Worm (Caenorhabditis elegans) whole organism, L4 larva: ENCODE data around the gene srv-2.
A peak's percentile ranks its signal among the peaks of the same experiment; 100 is the strongest.

Source experiments
- F26F4.8 ChIP-seq: fragments of 200-800 bp; sonication (Bioruptor generic); conservative IDR thresholded peaks from 2 replicates; pipeline ENCODE4 v1.3.6; 2022; ENCODE audit warnings: missing genetic modification characterization, missing compliant biosample characterization
- ZK337.2 ChIP-seq: fragments of 200-800 bp; sonication (Bioruptor generic); IDR thresholded peaks from 2 replicates; pipeline ENCODE4 v1.3.6; 2022; ENCODE audit warnings: missing genetic modification reagents, missing genetic modification characterization, missing compliant biosample characterization
- ZK546.5 ChIP-seq, 2 experiments: sonication (generic microtip); optimal IDR thresholded peaks; 2 replicates each; lab custom pipeline; 2017; ENCODE audit warnings: missing biosample characterization in 2 of 2, missing genetic modification characterization in 2 of 2
- aha-1 ChIP-seq: fragments of 150-350 bp; peaks from one replicate; lab custom pipeline; 2014; ENCODE audit warnings: missing biosample characterization, missing genetic modification characterization
- aly-2 ChIP-seq: sonication (generic microtip); optimal IDR thresholded peaks from 2 replicates; lab custom pipeline; 2018; ENCODE audit warnings: missing biosample characterization, missing genetic modification characterization
- arid-1 ChIP-seq: fragments of 200-800 bp; sonication (Bioruptor generic); conservative IDR thresholded peaks from 2 replicates; pipeline ENCODE4 v1.3.6; 2022; ENCODE audit warnings: missing genetic modification reagents, missing genetic modification characterization, missing compliant biosample characterization
- attf-4 ChIP-seq: sonication (generic microtip); optimal IDR thresholded peaks from 3 replicates; lab custom pipeline; 2017; ENCODE audit warnings: missing biosample characterization, missing genetic modification characterization
- ceh-20 ChIP-seq: fragments of 200-800 bp; sonication (Bioruptor generic); IDR thresholded peaks from 2 replicates; pipeline ENCODE4 v1.3.6; 2022; ENCODE audit warnings: missing genetic modification reagents, missing genetic modification characterization, missing compliant biosample characterization
- ceh-32 ChIP-seq: sonication (generic microtip); optimal IDR thresholded peaks from 2 replicates; lab custom pipeline; 2016; ENCODE audit warnings: mild to moderate bottlenecking, missing genetic modification characterization, missing compliant biosample characterization; ENCODE audit not compliant: poor library complexity
- ceh-62 ChIP-seq: sonication (generic microtip); optimal IDR thresholded peaks from 2 replicates; lab custom pipeline; 2017; ENCODE audit warnings: missing biosample characterization, missing genetic modification characterization
- cey-2 ChIP-seq: sonication (generic microtip); optimal IDR thresholded peaks from 3 replicates; lab custom pipeline; 2017; ENCODE audit warnings: missing genetic modification characterization, mild to moderate bottlenecking, missing compliant biosample characterization, antibody characterized with exemption, borderline replicate concordance; ENCODE audit not compliant: insufficient read depth
- daf-12 ChIP-seq: fragments of 150-350 bp; optimal IDR thresholded peaks from 2 replicates; lab custom pipeline; 2014; ENCODE audit warnings: missing biosample characterization, missing genetic modification reagents, missing genetic modification characterization
- daf-16 ChIP-seq, 3 experiments: sonication (generic microtip); optimal IDR thresholded peaks; 2 replicates each; lab custom pipeline; 2016 to 2017; ENCODE audit warnings: missing genetic modification characterization in 3 of 3, missing genetic modification reagents in 3 of 3, mild to moderate bottlenecking in 2 of 3, missing compliant biosample characterization in 2 of 3, missing biosample characterization in 1 of 3, moderate library complexity in 1 of 3
- duxl-1 ChIP-seq: sonication (generic microtip); optimal IDR thresholded peaks from 2 replicates; lab custom pipeline; 2016; ENCODE audit warnings: mild to moderate bottlenecking, missing genetic modification characterization, moderate library complexity, missing compliant biosample characterization; ENCODE audit not compliant: poor library complexity
- dve-1 ChIP-seq: sonication (generic microtip); optimal IDR thresholded peaks from 2 replicates; lab custom pipeline; 2017; ENCODE audit warnings: antibody characterized with exemption, mild to moderate bottlenecking, missing genetic modification characterization, missing compliant biosample characterization; ENCODE audit not compliant: insufficient read depth
- hlh-30 ChIP-seq: sonication (generic microtip); optimal IDR thresholded peaks from 2 replicates; lab custom pipeline; 2017; ENCODE audit warnings: antibody characterized with exemption, mild to moderate bottlenecking, missing genetic modification characterization, missing compliant biosample characterization; ENCODE audit not compliant: insufficient read depth
- hmg-1.1 ChIP-seq: fragments of 200-800 bp; sonication (Bioruptor generic); IDR thresholded peaks from 2 replicates; pipeline ENCODE4 v1.3.6; 2022; ENCODE audit warnings: missing genetic modification reagents, missing genetic modification characterization, missing compliant biosample characterization
- jun-1 ChIP-seq: fragments of 150-350 bp; optimal IDR thresholded peaks from 2 replicates; lab custom pipeline; 2014; ENCODE audit warnings: missing biosample characterization, missing genetic modification reagents, missing genetic modification characterization
- lim-7 ChIP-seq: fragments of 200-800 bp; sonication (Bioruptor generic); IDR thresholded peaks from 2 replicates; pipeline ENCODE4 v1.3.6; 2022; ENCODE audit warnings: missing genetic modification characterization, missing compliant biosample characterization
- lin-1 ChIP-seq: fragments of 200-800 bp; sonication (Bioruptor generic); IDR thresholded peaks from 2 replicates; pipeline ENCODE4 v1.3.6; 2022; ENCODE audit warnings: missing genetic modification reagents, missing genetic modification characterization, missing compliant biosample characterization
- lin-13 ChIP-seq: fragments of 150-350 bp; optimal IDR thresholded peaks from 2 replicates; lab custom pipeline; 2014; ENCODE audit warnings: missing biosample characterization, missing genetic modification reagents, missing genetic modification characterization
- lsy-2 ChIP-seq, 2 experiments: fragments of 150-350 bp in 1 of 2; sonication (generic microtip) in 1 of 2; optimal IDR thresholded peaks; 2 replicates each; lab custom pipeline; 2014 to 2017; ENCODE audit warnings: missing biosample characterization in 2 of 2, missing genetic modification characterization in 2 of 2
- mep-1 ChIP-seq: fragments of 150-350 bp; sonication (generic microtip); optimal IDR thresholded peaks from 3 replicates; lab custom pipeline; 2014; ENCODE audit warnings: missing biosample characterization, missing genetic modification characterization
- mxl-3 ChIP-seq: fragments of 200-800 bp; sonication (Bioruptor generic); optimal IDR thresholded peaks from 2 replicates; lab custom pipeline; 2018; ENCODE audit warnings: mild to moderate bottlenecking, missing genetic modification characterization, missing compliant biosample characterization
- nhr-11 ChIP-seq: fragments of 150-350 bp; optimal IDR thresholded peaks from 2 replicates; lab custom pipeline; 2014; ENCODE audit warnings: missing biosample characterization, missing genetic modification characterization
- nhr-111 ChIP-seq: fragments of 200-800 bp; sonication (Bioruptor generic); optimal IDR thresholded peaks from 2 replicates; lab custom pipeline; 2018; ENCODE audit warnings: mild to moderate bottlenecking, missing genetic modification characterization, missing compliant biosample characterization
- nhr-25 ChIP-seq: sonication (generic microtip); optimal IDR thresholded peaks from 2 replicates; lab custom pipeline; 2017; ENCODE audit warnings: missing genetic modification characterization, mild to moderate bottlenecking, missing compliant biosample characterization, antibody characterized with exemption, moderate library complexity, borderline replicate concordance; ENCODE audit not compliant: insufficient read depth
- nhr-28 ChIP-seq: fragments of 150-350 bp; optimal IDR thresholded peaks from 2 replicates; lab custom pipeline; 2014; ENCODE audit warnings: missing biosample characterization, missing genetic modification characterization
- nhr-42 ChIP-seq: fragments of 200-800 bp; sonication (Bioruptor generic); IDR thresholded peaks from 2 replicates; pipeline ENCODE4 v1.3.6; 2022; ENCODE audit warnings: missing genetic modification characterization, missing compliant biosample characterization
- pha-4 ChIP-seq, 2 experiments: fragments of 150-350 bp in 1 of 2; fragments of 200-800 bp in 1 of 2; sonication (Bioruptor generic) in 1 of 2; IDR thresholded peaks in 1 of 2; optimal IDR thresholded peaks in 1 of 2; 2 replicates each; pipeline versions ENCODE4 v1.3.6 to Lab custom; 2014 to 2022; ENCODE audit warnings: missing genetic modification characterization in 2 of 2, missing genetic modification reagents in 2 of 2, missing biosample characterization in 1 of 2, missing compliant biosample characterization in 1 of 2
- sdz-12 ChIP-seq: fragments of 200-800 bp; sonication (Bioruptor generic); optimal IDR thresholded peaks from 2 replicates; lab custom pipeline; 2018; ENCODE audit warnings: mild to moderate bottlenecking, missing genetic modification characterization, missing compliant biosample characterization
- set-16 ChIP-seq: fragments of 200-800 bp; sonication (Bioruptor generic); IDR thresholded peaks from 2 replicates; pipeline ENCODE4 v1.3.6; 2022; ENCODE audit warnings: missing genetic modification reagents, missing genetic modification characterization, missing compliant biosample characterization
- skn-1 ChIP-seq: fragments of 150-350 bp; optimal IDR thresholded peaks from 2 replicates; lab custom pipeline; 2014; ENCODE audit warnings: missing biosample characterization, missing genetic modification characterization
- zag-1 ChIP-seq: fragments of 150-350 bp; optimal IDR thresholded peaks from 2 replicates; lab custom pipeline; 2014; ENCODE audit warnings: missing biosample characterization, missing genetic modification characterization
- zfp-2 ChIP-seq: sonication (generic microtip); optimal IDR thresholded peaks from 2 replicates; lab custom pipeline; 2016; ENCODE audit warnings: mild to moderate bottlenecking, missing genetic modification characterization, missing compliant biosample characterization
- zip-11 ChIP-seq: fragments of 200-800 bp; sonication (Bioruptor generic); IDR thresholded peaks from 2 replicates; pipeline ENCODE4 v1.3.6; 2022; ENCODE audit warnings: missing genetic modification characterization, missing compliant biosample characterization
- zip-2 ChIP-seq: fragments of 150-350 bp; optimal IDR thresholded peaks from 2 replicates; lab custom pipeline; 2014; ENCODE audit warnings: missing biosample characterization, missing genetic modification characterization
- ztf-11 ChIP-seq: fragments of 150-350 bp; optimal IDR thresholded peaks from 2 replicates; lab custom pipeline; 2014; ENCODE audit warnings: missing biosample characterization, missing genetic modification characterization

Gene srv-2

DNA sequence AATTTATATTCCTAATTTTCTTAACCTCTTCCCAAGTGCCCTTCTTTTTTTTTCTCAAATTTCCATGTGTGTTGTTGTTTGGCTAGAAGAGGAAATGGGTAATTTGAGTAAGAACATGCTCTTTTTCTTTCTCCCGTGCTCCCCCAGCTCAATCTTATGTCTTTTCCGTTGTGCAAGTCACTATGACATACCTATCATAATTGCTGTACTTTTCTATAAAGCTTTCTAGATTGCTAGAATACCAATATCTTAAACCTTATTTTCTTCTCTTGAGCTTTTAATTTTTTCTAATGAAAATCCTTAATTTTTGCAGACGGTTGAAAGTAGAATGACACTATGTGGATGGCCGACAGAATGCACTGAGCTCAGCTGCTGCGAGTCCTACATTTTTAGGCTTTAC is 31.8 kb downstream of the srv-2 start, which contains the start of gene txt-13:
txt-13 (plus strand) TSS at position 301 of the 400 bp plus-strand sequence.
- TF ChIP-seq lim-7 (GFP tag; lab: Robert Waterston, UW) (no peak), lin-13 (no peak), cey-2 (tag; lab: Kevin White, UChicago) (no peak), nhr-111 (GFP tag; lab: Kevin White, UChicago) (no peak), nhr-28 (tag; lab: Kevin White, UChicago) (no peak), sdz-12 (GFP tag; lab: Kevin White, UChicago) (no peak), nhr-42 (GFP tag; lab: Robert Waterston, UW) (no peak), dve-1 (tag; lab: Kevin White, UChicago) (no peak), lsy-2 (tag; optimal IDR thresholded peaks at IDR 0.05; lab: Kevin White, UChicago) (no peak), lin-1 (GFP tag; lab: Robert Waterston, UW) (no peak), attf-4 (no peak), ZK337.2 (GFP tag; lab: Robert Waterston, UW) (no peak), skn-1 (tag; lab: Kevin White, UChicago) (no peak), jun-1 (no peak), daf-12 (tag; lab: Kevin White, UChicago) (no peak), F26F4.8 (GFP tag; lab: Robert Waterston, UW) (no peak), ztf-11 (tag; lab: Kevin White, UChicago) (no peak), hlh-30 (no peak)

ce11 chrII:10569498-10569897 is 32.6 kb downstream of the srv-2 start:
- TF ChIP-seq daf-16 (GFP tag; optimal IDR thresholded peaks at IDR 0.05; lab: Kevin White, UChicago): peak in 1 of 2 experiments; percentile 54
- no peak for TF ChIP-seq daf-16 (tag; optimal IDR thresholded peaks at IDR 0.05; lab: Kevin White, UChicago)
- TF ChIP-seq nhr-11 (tag; lab: Kevin White, UChicago): peak; percentile 75
- no peak for TF ChIP-seq mxl-3 (GFP tag; lab: Kevin White, UChicago)
- no peak for TF ChIP-seq duxl-1 (tag; lab: Kevin White, UChicago)

DNA sequence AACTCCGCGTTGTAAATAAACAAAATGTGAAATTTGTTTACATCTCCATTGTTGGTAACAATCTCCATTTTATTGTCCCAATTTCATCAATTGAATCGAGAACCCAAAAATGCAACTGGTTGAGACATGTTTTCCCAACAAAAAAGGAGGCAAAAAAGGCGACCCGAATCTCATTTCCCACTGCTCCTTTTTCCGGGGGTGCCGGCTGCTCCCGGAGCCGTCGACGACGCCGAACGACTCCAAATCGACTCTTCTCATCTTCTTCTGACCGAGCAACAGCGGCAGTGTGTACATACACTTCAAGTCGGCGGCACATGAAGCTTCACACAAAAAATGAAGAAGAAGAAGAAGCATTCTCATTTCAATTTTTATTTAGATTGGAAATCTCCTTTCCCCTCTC is 35.6 kb downstream of the srv-2 start:
- TF ChIP-seq set-16 (GFP tag; lab: Robert Waterston, UW): peak; percentile 53; the same call in 1 of the 2 replicates
- no peak for TF ChIP-seq zfp-2
- no peak for TF ChIP-seq ZK546.5 (tag; optimal IDR thresholded peaks at IDR 0.05; lab: Kevin White, UChicago)
- peak; percentile 77 for TF ChIP-seq aha-1
- TF ChIP-seq, all 104 proteins: peak for 2

DNA sequence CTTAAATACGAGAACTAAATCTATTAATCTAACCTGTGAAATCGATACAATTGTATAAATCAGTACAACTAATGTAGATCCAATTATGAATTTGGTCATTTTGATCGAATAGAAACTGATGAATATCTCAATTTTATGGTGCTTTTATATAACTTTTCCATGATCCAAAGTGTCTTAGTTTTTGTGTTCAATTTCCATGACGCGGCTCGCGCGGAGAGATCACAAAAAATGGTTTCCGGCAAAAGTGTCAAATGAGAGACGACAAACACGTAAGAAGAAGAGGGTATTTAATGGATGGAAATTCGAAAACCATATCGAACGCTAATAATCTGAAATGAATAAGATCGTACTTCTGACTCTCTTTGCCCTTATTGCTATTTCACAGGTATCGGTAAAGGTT is 37.5 kb downstream of the srv-2 start, which contains the start of the genes C06A1.6 and C06A1.7:
C06A1.6 (minus strand) TSS at position 101 of the 400 bp plus-strand sequence.
C06A1.7 (plus strand) TSS at position 314 of the 400 bp plus-strand sequence.
- TF ChIP-seq lim-7 (GFP tag; lab: Robert Waterston, UW) (no peak), mep-1 (no peak), arid-1 (GFP tag; lab: Robert Waterston, UW) (no peak), nhr-25 (tag; lab: Kevin White, UChicago) (no peak), lin-13 (no peak), ceh-62 (no peak), zfp-2 (no peak), pha-4 (GFP tag; IDR thresholded peaks at IDR 0.05; lab: Robert Waterston, UW) (no peak), pha-4 (tag; optimal IDR thresholded peaks at IDR 0.05; lab: Kevin White, UChicago) (no peak), aly-2 (tag; lab: Kevin White, UChicago) (no peak), zip-11 (no peak), ceh-20 (GFP tag; lab: Robert Waterston, UW) (no peak), hmg-1.1 (GFP tag; lab: Robert Waterston, UW) (no peak), zip-2 (tag; lab: Kevin White, UChicago) (no peak), jun-1 (no peak), ceh-32 (tag; lab: Kevin White, UChicago) (no peak), zag-1 (tag; lab: Kevin White, UChicago) (no peak)
